Fruit fly (Drosophila melanogaster) whole organism, embryonic: ENCODE results near the gene CG14440.
A peak's percentile ranks its signal among the peaks of the same experiment; 100 is the strongest.

Experiments
- Awh ChIP-seq: fragments of 200-800 bp; sonication (Bioruptor generic); IDR thresholded peaks from 2 replicates; pipeline ENCODE4, ENCODE4 v1.3.6; 2022; ENCODE audit warnings: missing biosample characterization, missing genetic modification characterization
- B-H2 ChIP-seq: fragments of 200-800 bp; sonication (Bioruptor generic); optimal IDR thresholded peaks from 2 replicates; lab custom pipeline; 2018; ENCODE audit warnings: missing biosample characterization, mild to moderate bottlenecking, missing genetic modification characterization
- CG11085 ChIP-seq: fragments of 200-800 bp; sonication (Bioruptor generic); IDR thresholded peaks from 2 replicates; pipeline ENCODE4 v1.3.6; 2022; ENCODE audit warnings: missing biosample characterization, missing genetic modification characterization
- CG11093 ChIP-seq: fragments of 200-800 bp; sonication (Bioruptor generic); IDR thresholded peaks from 3 replicates; pipeline ENCODE4 v1.3.6; 2022; ENCODE audit warnings: missing biosample characterization, missing genetic modification characterization
- CG13287 ChIP-seq: fragments of 200-800 bp; sonication (Bioruptor generic); IDR thresholded peaks from 2 replicates; pipeline ENCODE4 v1.3.6; 2022; ENCODE audit warnings: missing biosample characterization, missing genetic modification characterization; ENCODE audit not compliant: partially characterized antibody
- CG13424 ChIP-seq: fragments of 200-800 bp; sonication (Bioruptor generic); optimal IDR thresholded peaks from 2 replicates; lab custom pipeline; 2019; ENCODE audit warnings: missing biosample characterization, mild to moderate bottlenecking, missing genetic modification characterization, moderate library complexity
- CG15073 ChIP-seq: fragments of 200-800 bp; sonication (Bioruptor generic); optimal IDR thresholded peaks from 2 replicates; lab custom pipeline; 2016; ENCODE audit warnings: missing biosample characterization, missing genetic modification characterization
- CG16863 ChIP-seq: fragments of 200-800 bp; sonication (Bioruptor generic); optimal IDR thresholded peaks from 3 replicates; lab custom pipeline; 2016; ENCODE audit warnings: missing biosample characterization, missing genetic modification characterization
- CG17829 ChIP-seq: fragments of 200-800 bp; optimal IDR thresholded peaks from 2 replicates; lab custom pipeline; 2019; ENCODE audit warnings: missing biosample characterization, mild to moderate bottlenecking, missing genetic modification characterization, moderate library complexity
- CG3407 ChIP-seq: fragments of 200-800 bp; sonication (Bioruptor generic); optimal IDR thresholded peaks from 2 replicates; lab custom pipeline; 2018; ENCODE audit warnings: missing biosample characterization, mild to moderate bottlenecking, missing genetic modification characterization
- CG3847 ChIP-seq: fragments of 200-800 bp; sonication (Bioruptor generic); IDR thresholded peaks from 2 replicates; pipeline ENCODE4 v1.3.6; 2022; ENCODE audit warnings: missing biosample characterization, missing genetic modification characterization
- CG7786 ChIP-seq: fragments of 200-800 bp; sonication (Bioruptor generic); optimal IDR thresholded peaks from 2 replicates; lab custom pipeline; 2016; ENCODE audit warnings: missing biosample characterization, missing genetic modification characterization
- CG9437 ChIP-seq: fragments of 200-800 bp; sonication (Bioruptor generic); optimal IDR thresholded peaks from 2 replicates; lab custom pipeline; 2018; ENCODE audit warnings: missing biosample characterization, mild to moderate bottlenecking, missing genetic modification characterization
- Dad ChIP-seq: fragments of 200-800 bp; sonication (Bioruptor generic); optimal IDR thresholded peaks from 3 replicates; lab custom pipeline; 2016; ENCODE audit warnings: missing biosample characterization, missing genetic modification characterization
- Deaf1 ChIP-seq: fragments of 200-800 bp; optimal IDR thresholded peaks from 3 replicates; lab custom pipeline; 2019; ENCODE audit warnings: missing biosample characterization, mild to moderate bottlenecking, missing genetic modification characterization, moderate library complexity
- Dp ChIP-seq: fragments of 200-800 bp; sonication (Bioruptor generic); optimal IDR thresholded peaks from 2 replicates; lab custom pipeline; 2018; ENCODE audit warnings: missing biosample characterization, mild to moderate bottlenecking, missing genetic modification characterization, moderate library complexity
- Elba2 ChIP-seq: fragments of 200-800 bp; sonication (Bioruptor generic); optimal IDR thresholded peaks from 3 replicates; lab custom pipeline; 2016; ENCODE audit warnings: missing biosample characterization, missing genetic modification characterization
- Gug ChIP-seq: fragments of 200-800 bp; sonication (Bioruptor generic); IDR thresholded peaks from 4 replicates; pipeline ENCODE4 v1.3.6; 2022; ENCODE audit warnings: missing biosample characterization, missing genetic modification characterization
- HHEX ChIP-seq: fragments of 200-800 bp; sonication (Bioruptor generic); optimal IDR thresholded peaks from 3 replicates; lab custom pipeline; 2017; ENCODE audit warnings: missing biosample characterization, mild to moderate bottlenecking, missing genetic modification characterization, missing genetic modification reagents
- HmgZ ChIP-seq: fragments of 200-800 bp; sonication (Bioruptor generic); optimal IDR thresholded peaks from 2 replicates; lab custom pipeline; 2018; ENCODE audit warnings: missing biosample characterization, mild to moderate bottlenecking, missing genetic modification characterization
- Lim3 ChIP-seq: fragments of 200-800 bp; sonication (Bioruptor generic); IDR thresholded peaks from 2 replicates; pipeline ENCODE4 v1.3.6; 2022; ENCODE audit warnings: missing biosample characterization, missing genetic modification characterization
- Mad ChIP-seq: fragments of 200-800 bp; sonication (Bioruptor generic); optimal IDR thresholded peaks from 2 replicates; lab custom pipeline; 2016; ENCODE audit warnings: missing biosample characterization, missing genetic modification characterization
- Mrtf ChIP-seq: fragments of 200-800 bp; sonication (Bioruptor generic); IDR thresholded peaks from 3 replicates; pipeline ENCODE4 v1.3.6; 2022; ENCODE audit warnings: missing biosample characterization, missing genetic modification characterization
- Myb ChIP-seq: fragments of 200-800 bp; sonication (Bioruptor generic); optimal IDR thresholded peaks from 2 replicates; lab custom pipeline; 2016; ENCODE audit warnings: missing biosample characterization, missing genetic modification characterization
- Six4 ChIP-seq: fragments of 200-800 bp; sonication (Bioruptor generic); optimal IDR thresholded peaks from 2 replicates; lab custom pipeline; 2016; ENCODE audit warnings: missing biosample characterization, missing genetic modification characterization
- Xrp1 ChIP-seq: fragments of 200-800 bp; sonication (Bioruptor generic); IDR thresholded peaks from 2 replicates; pipeline ENCODE4 v1.3.6; 2022; ENCODE audit warnings: missing biosample characterization, missing genetic modification characterization
- abd-A ChIP-seq: fragments of 200-800 bp; sonication (Bioruptor generic); optimal IDR thresholded peaks from 3 replicates; lab custom pipeline; 2019; ENCODE audit warnings: missing biosample characterization, mild to moderate bottlenecking, missing genetic modification characterization, moderate library complexity
- aop ChIP-seq: fragments of 200-800 bp; sonication (Bioruptor generic); IDR thresholded peaks from 2 replicates; pipeline ENCODE4 v1.3.6; 2022; ENCODE audit warnings: missing biosample characterization, missing genetic modification characterization
- ash1 ChIP-seq: fragments of 200-800 bp; sonication (Bioruptor generic); optimal IDR thresholded peaks from 2 replicates; lab custom pipeline; 2018; ENCODE audit warnings: missing biosample characterization, mild to moderate bottlenecking, missing genetic modification characterization
- cato ChIP-seq: fragments of 200-800 bp; sonication (Bioruptor generic); optimal IDR thresholded peaks from 2 replicates; lab custom pipeline; 2016; ENCODE audit warnings: missing biosample characterization, missing genetic modification characterization, borderline replicate concordance
- dimm ChIP-seq: fragments of 200-800 bp; sonication (Bioruptor generic); IDR thresholded peaks from 2 replicates; pipeline ENCODE4 v1.3.6; 2022; ENCODE audit warnings: missing biosample characterization, missing genetic modification characterization
- esg ChIP-seq: fragments of 200-800 bp; sonication (Bioruptor generic); conservative IDR thresholded peaks from 2 replicates; pipeline ENCODE4 v1.3.6; 2022; ENCODE audit warnings: missing biosample characterization, missing genetic modification characterization
- exex ChIP-seq: fragments of 200-800 bp; sonication (Bioruptor generic); optimal IDR thresholded peaks from 4 replicates; lab custom pipeline; 2018; ENCODE audit warnings: missing biosample characterization, mild to moderate bottlenecking, missing genetic modification characterization, moderate library complexity
- gfzf ChIP-seq: fragments of 200-800 bp; sonication (Bioruptor generic); optimal IDR thresholded peaks from 2 replicates; lab custom pipeline; 2016; ENCODE audit warnings: missing biosample characterization, mild to moderate bottlenecking, missing genetic modification characterization, moderate library complexity
- grau ChIP-seq: fragments of 200-800 bp; optimal IDR thresholded peaks from 3 replicates; lab custom pipeline; 2019; ENCODE audit warnings: missing biosample characterization, mild to moderate bottlenecking, missing genetic modification characterization, moderate library complexity
- hth ChIP-seq: fragments of >200 bp; optimal IDR thresholded peaks from 2 replicates; lab custom pipeline; 2017; ENCODE audit warnings: inconsistent platforms
- kni ChIP-seq: fragments of 200-800 bp; sonication (Bioruptor generic); optimal IDR thresholded peaks from 3 replicates; lab custom pipeline; 2017; ENCODE audit warnings: mild to moderate bottlenecking, missing biosample characterization, missing genetic modification reagents, missing genetic modification characterization
- luna ChIP-seq: fragments of 200-800 bp; sonication (Bioruptor generic); optimal IDR thresholded peaks from 2 replicates; lab custom pipeline; 2016; ENCODE audit warnings: missing biosample characterization, missing genetic modification characterization
- nau ChIP-seq: fragments of 200-800 bp; sonication (Bioruptor generic); optimal IDR thresholded peaks from 3 replicates; lab custom pipeline; 2017; ENCODE audit warnings: missing biosample characterization, mild to moderate bottlenecking, missing genetic modification characterization, missing genetic modification reagents
- nerfin-2 ChIP-seq: fragments of 200-800 bp; sonication (Bioruptor generic); IDR thresholded peaks from 2 replicates; pipeline ENCODE4 v1.3.6; 2022; ENCODE audit warnings: missing biosample characterization, missing genetic modification characterization; ENCODE audit not compliant: partially characterized antibody
- peb ChIP-seq: fragments of 200-800 bp; sonication (Bioruptor generic); IDR thresholded peaks from 2 replicates; pipeline ENCODE4 v1.3.6; 2022; ENCODE audit warnings: missing biosample characterization, missing genetic modification characterization
- pho ChIP-seq: fragments of 200-800 bp; sonication (Bioruptor generic); optimal IDR thresholded peaks from 2 replicates; lab custom pipeline; 2016; ENCODE audit warnings: missing biosample characterization, missing genetic modification characterization
- phol ChIP-seq: fragments of 200-800 bp; sonication (Bioruptor generic); optimal IDR thresholded peaks from 3 replicates; lab custom pipeline; 2018; ENCODE audit warnings: missing biosample characterization, mild to moderate bottlenecking, missing genetic modification characterization, moderate library complexity
- sens-2 ChIP-seq: fragments of 200-800 bp; sonication (Bioruptor generic); IDR thresholded peaks from 2 replicates; pipeline ENCODE4 v1.3.6; 2022; ENCODE audit warnings: missing biosample characterization, missing genetic modification characterization
- shn ChIP-seq: fragments of 200-800 bp; sonication (Bioruptor generic); optimal IDR thresholded peaks from 3 replicates; lab custom pipeline; 2016; ENCODE audit warnings: missing biosample characterization, missing genetic modification characterization
- sima ChIP-seq: fragments of 200-800 bp; sonication (Bioruptor generic); optimal IDR thresholded peaks from 2 replicates; lab custom pipeline; 2016; ENCODE audit warnings: missing biosample characterization, missing genetic modification characterization
- slp2 ChIP-seq: fragments of 200-800 bp; sonication (Bioruptor generic); optimal IDR thresholded peaks from 2 replicates; lab custom pipeline; 2016; ENCODE audit warnings: missing biosample characterization, missing genetic modification characterization
- trh ChIP-seq: fragments of 200-800 bp; sonication (Bioruptor generic); optimal IDR thresholded peaks from 2 replicates; lab custom pipeline; 2016; ENCODE audit warnings: missing biosample characterization, missing genetic modification characterization
- ttk ChIP-seq: fragments of 200-800 bp; sonication (Bioruptor generic); IDR thresholded peaks from 2 replicates; pipeline ENCODE4 v2.1.2; 2022; ENCODE audit warnings: missing biosample characterization, missing genetic modification characterization
- unpg ChIP-seq: fragments of 200-800 bp; sonication (Bioruptor generic); optimal IDR thresholded peaks from 3 replicates; lab custom pipeline; 2018; ENCODE audit warnings: missing biosample characterization, mild to moderate bottlenecking, missing genetic modification characterization, moderate library complexity
- wdn ChIP-seq: fragments of 200-800 bp; sonication (Bioruptor generic); IDR thresholded peaks from 2 replicates; pipeline ENCODE4 v1.3.6; 2022; ENCODE audit warnings: missing biosample characterization, missing genetic modification characterization
- wor ChIP-seq: fragments of 200-800 bp; sonication (Bioruptor generic); IDR thresholded peaks from 2 replicates; pipeline ENCODE4 v1.3.6; 2022; ENCODE audit warnings: missing biosample characterization, missing genetic modification characterization

The CG14440 gene

dm6 chrX:6711295-6711694, 12.9 kb upstream of the CG14440 start (continued):
- TF ChIP-seq phol (peak; percentile 76), slp2 (peak; percentile 82), ash1 (GFP tag; lab: Kevin White, UChicago) (peak; percentile 47), CG9437 (GFP tag; lab: Kevin White, UChicago) (peak; percentile 66), HHEX (GFP tag; lab: Kevin White, UChicago) (peak; percentile 80), peb (GFP tag; lab: Robert Waterston, UW) (peak; percentile 27; the same call in 1 of the 2 replicates), nerfin-2 (GFP tag; lab: Robert Waterston, UW) (no peak), B-H2 (peak; percentile 13), nau (GFP tag; lab: Kevin White, UChicago) (peak; percentile 59), CG3407 (GFP tag; lab: Kevin White, UChicago) (peak; percentile 55), aop (GFP tag; lab: Robert Waterston, UW) (no peak), hth (no peak), Mad (GFP tag; lab: Kevin White, UChicago) (peak; percentile 55), kni (GFP tag; lab: Kevin White, UChicago) (no peak), CG17829 (peak; percentile 77), grau (tag; lab: Kevin White, UChicago) (peak; percentile 84), Gug (peak; percentile 53; the same call in 3 of the 4 replicates), esg (GFP tag; lab: Robert Waterston, UW) (peak; percentile 64), HmgZ (peak; percentile 75), shn (GFP tag; lab: Kevin White, UChicago) (peak; percentile 66), Awh (GFP tag; lab: Robert Waterston, UW) (peak; percentile 71), CG11093 (GFP tag; lab: Robert Waterston, UW) (peak; percentile 61; the same call in 1 of the 3 replicates), CG13287 (GFP tag; lab: Robert Waterston, UW) (no peak), CG11085 (GFP tag; lab: Robert Waterston, UW) (peak; percentile 56), Lim3 (GFP tag; lab: Robert Waterston, UW) (no peak), dimm (GFP tag; lab: Robert Waterston, UW) (0 out of 2 replicates have a peak, but pooled peaks have one; percentile 25), Xrp1 (GFP tag; lab: Robert Waterston, UW) (peak; percentile 81), sens-2 (GFP tag; lab: Robert Waterston, UW) (no peak), pho (GFP tag; lab: Kevin White, UChicago) (peak; percentile 80), Dp (GFP tag; lab: Kevin White, UChicago) (no peak), Deaf1 (tag; lab: Kevin White, UChicago) (peak; percentile 80), CG3847 (peak; percentile 64), cato (peak; percentile 49), Mrtf (peak; percentile 68; the same call in 2 of the 3 replicates), luna (peak; percentile 35), sima (GFP tag; lab: Kevin White, UChicago) (no peak), Myb (peak; percentile 60), gfzf (GFP tag; lab: Kevin White, UChicago) (no peak), Elba2 (GFP tag; lab: Kevin White, UChicago) (no peak), trh (no peak), abd-A (tag; lab: Kevin White, UChicago) (no peak), CG13424 (tag; lab: Kevin White, UChicago) (peak; percentile 79), CG15073 (GFP tag; lab: Kevin White, UChicago) (peak; percentile 4), wdn (peak; percentile 75), unpg (GFP tag; lab: Kevin White, UChicago) (peak; percentile 83), exex (tag; lab: Kevin White, UChicago) (peak; percentile 37), CG16863 (GFP tag; lab: Kevin White, UChicago) (peak; percentile 82), wor (GFP tag; lab: Robert Waterston, UW) (no peak; the same call in 1 of the 2 replicates), Dad (peak; percentile 66), CG7786 (GFP tag; lab: Kevin White, UChicago) (peak; percentile 83), ttk (GFP tag; lab: Robert Waterston, UW) (peak; percentile 65), Six4 (GFP tag; lab: Kevin White, UChicago) (peak; percentile 66)
